Fruit fly (Drosophila melanogaster): ENCODE measurements around the gene CG2211.

CG2211 gene

DNA sequence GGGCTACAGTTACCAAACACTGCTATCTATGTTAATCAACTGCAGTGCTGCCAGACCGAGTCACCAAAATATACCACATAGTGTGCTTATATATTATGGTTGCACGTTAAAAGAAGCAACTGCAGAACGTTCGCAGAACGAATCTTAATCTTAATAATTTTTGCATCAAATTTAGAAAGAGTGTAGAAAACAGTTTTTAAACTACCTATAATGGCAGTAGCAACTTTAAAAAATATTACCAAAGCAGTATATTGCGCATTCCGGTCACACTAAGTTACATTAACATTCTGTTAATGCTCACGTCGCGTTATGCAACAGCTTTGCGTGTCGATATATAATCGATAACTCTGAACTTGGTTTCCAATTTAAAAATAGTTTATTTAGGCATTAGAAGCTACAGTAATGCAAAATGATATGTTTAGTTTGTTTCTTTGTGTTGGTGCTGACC lies 7.0 kb upstream of the CG2211 start, which contains the start of gene indra:
Gene indra (minus strand): TSS at position 271 of the 448 bp plus-strand sequence.
- TF ChIP-seq lilli (GFP tag; optimal IDR thresholded peaks at IDR 0.05) (peak; percentile 85), kay (GFP tag; optimal IDR thresholded peaks at IDR 0.05) (peak; percentile 37), pan (optimal IDR thresholded peaks at IDR 0.05) (no peak), pan (GFP tag; optimal IDR thresholded peaks at IDR 0.05 in 1 of 2, IDR thresholded peaks at IDR 0.05 in 1 of 2) (no peak), CG12744 (GFP tag; optimal IDR thresholded peaks at IDR 0.05) (peak; percentile 25), CG4282 (GFP tag; optimal IDR thresholded peaks at IDR 0.05) (no peak), CG13624 (GFP tag; optimal IDR thresholded peaks at IDR 0.05) (peak; percentile 76), Dip3 (GFP tag; optimal IDR thresholded peaks at IDR 0.05) (peak; percentile 59), Pdp1 (GFP tag; optimal IDR thresholded peaks at IDR 0.05) (peak; percentile 52 to 100), Atf-2 (GFP tag; optimal IDR thresholded peaks at IDR 0.05) (peak; percentile 13), CG17186 (GFP tag; optimal IDR thresholded peaks at IDR 0.05) (peak; percentile 77), Poxn (GFP tag; IDR thresholded peaks at IDR 0.05) (no peak), CG30020 (tag; optimal IDR thresholded peaks at IDR 0.05) (peak; percentile 59), Max (GFP tag; optimal IDR thresholded peaks at IDR 0.05) (peak; percentile 81), CG2116 (GFP tag; optimal IDR thresholded peaks at IDR 0.05) (peak; percentile 97), CG10654 (GFP tag; optimal IDR thresholded peaks at IDR 0.05) (peak; percentile 48), CG12391 (tag; optimal IDR thresholded peaks at IDR 0.05) (peak; percentile 67), CG11695 (GFP tag; IDR thresholded peaks at IDR 0.05) (no peak), dysf (GFP tag; IDR thresholded peaks at IDR 0.05) (peak; percentile 39; the same call in 1 of the 3 replicates), nmo (GFP tag; optimal IDR thresholded peaks at IDR 0.05) (peak; percentile 74), tin (GFP tag; optimal IDR thresholded peaks at IDR 0.05) (peak; percentile 56), CG6791 (GFP tag; IDR thresholded peaks at IDR 0.05; ENCODE audit: partially characterized antibody) (peak; percentile 62), Lhr (GFP tag; optimal IDR thresholded peaks at IDR 0.05) (peak; percentile 33), CoRest (tag; optimal IDR thresholded peaks at IDR 0.05) (peak; percentile 77), da (GFP tag; optimal IDR thresholded peaks at IDR 0.05) (peak; percentile 1), esg (GFP tag; conservative IDR thresholded peaks at IDR 0.05) (peak; percentile 32; the same call in 1 of the 2 replicates), gt (GFP tag; IDR thresholded peaks at IDR 0.05) (no peak), dmrt11E (tag; optimal IDR thresholded peaks at IDR 0.05) (peak; percentile 38), Opbp (GFP tag; IDR thresholded peaks at IDR 0.05; ENCODE audit: partially characterized antibody) (peak; percentile 71; the same call in 2 of the 3 replicates), CG7271 (tag; optimal IDR thresholded peaks at IDR 0.05) (peak; percentile 24), chn (GFP tag; optimal IDR thresholded peaks at IDR 0.05) (peak; percentile 64), wdn (GFP tag; IDR thresholded peaks at IDR 0.05) (no peak), Dad (GFP tag; optimal IDR thresholded peaks at IDR 0.05) (peak; percentile 46), CG17829 (tag; optimal IDR thresholded peaks at IDR 0.05) (peak; percentile 46), CG10543 (GFP tag; optimal IDR thresholded peaks at IDR 0.05) (peak; percentile 44), ab (GFP tag; optimal IDR thresholded peaks at IDR 0.05) (peak; percentile 21), CG3281 (GFP tag; optimal IDR thresholded peaks at IDR 0.05) (peak; percentile 21), seq (GFP tag; IDR thresholded peaks at IDR 0.05) (no peak), hbn (GFP tag; IDR thresholded peaks at IDR 0.05; ENCODE audit: partially characterized antibody) (peak; percentile 50; the same call in 1 of the 2 replicates), dm (GFP tag; optimal IDR thresholded peaks at IDR 0.05) (peak; percentile 93), ci (GFP tag; IDR thresholded peaks at IDR 0.05) (0 out of 3 replicates have a peak, but pooled peaks have one; percentile 58), vnd (GFP tag; IDR thresholded peaks at IDR 0.05; ENCODE audit: partially characterized antibody) (peak; percentile 46; the same call in 2 of the 3 replicates), CG12659 (GFP tag; optimal IDR thresholded peaks at IDR 0.05) (peak; percentile 81), Mad (GFP tag; optimal IDR thresholded peaks at IDR 0.05) (peak; percentile 58), bbx (GFP tag; IDR thresholded peaks at IDR 0.05; ENCODE audit: partially characterized antibody) (peak; percentile 76), pnt (GFP tag; optimal IDR thresholded peaks at IDR 0.05) (peak; percentile 42), Atf3 (GFP tag; optimal IDR thresholded peaks at IDR 0.05) (peak; percentile 28), slbo (GFP tag; IDR thresholded peaks at IDR 0.05) (peak; percentile 59), D (optimal IDR thresholded peaks at IDR 0.05) (no peak), D (GFP tag; optimal IDR thresholded peaks at IDR 0.05) (no peak), pzg (GFP tag; optimal IDR thresholded peaks at IDR 0.05) (peak; percentile 75)

Data from whole organism, embryonic.